Fruit fly (Drosophila melanogaster): Measurements from ENCODE around the gene CG5516.

Gene CG5516

dm6 chr3R:15991593-15991992 lies 27.9 kb downstream of the CG5516 start:
- no peak for TF ChIP-seq noc (tag; optimal IDR thresholded peaks at IDR 0.05)

dm6 chr3R:15993139-15993804 lies 29.6 kb downstream of the CG5516 start:
- TF ChIP-seq noc (tag; optimal IDR thresholded peaks at IDR 0.05), result peak; percentile 8

dm6 chr3R:15993815-15994572 lies 30.3 kb downstream of the CG5516 start:
- TF ChIP-seq noc (tag; optimal IDR thresholded peaks at IDR 0.05), result no peak

dm6 chr3R:15994573-15994869 lies 30.8 kb downstream of the CG5516 start:
- no peak for TF ChIP-seq noc (tag; optimal IDR thresholded peaks at IDR 0.05)

- no peak for TF ChIP-seq noc (tag; optimal IDR thresholded peaks at IDR 0.05)
Observed at dm6 chr3R:15998972-15999721, 35.5 kb downstream of the CG5516 start.

dm6 chr3R:16004015-16004414 lies 40.3 kb downstream of the CG5516 start:
- TF ChIP-seq noc (tag; optimal IDR thresholded peaks at IDR 0.05), result no peak

dm6 chr3R:16004691-16005474 lies 41.2 kb downstream of the CG5516 start:
- TF ChIP-seq noc (tag; optimal IDR thresholded peaks at IDR 0.05), result peak; percentile 86

dm6 chr3R:16005943-16006342 lies 42.3 kb downstream of the CG5516 start:
- TF ChIP-seq noc (tag; optimal IDR thresholded peaks at IDR 0.05), result no peak

- peak; percentile 2 for TF ChIP-seq noc (tag; optimal IDR thresholded peaks at IDR 0.05)
Observed at dm6 chr3R:16006806-16007556, 43.3 kb downstream of the CG5516 start.

- TF ChIP-seq noc (tag; optimal IDR thresholded peaks at IDR 0.05), result no peak
Observed at dm6 chr3R:16008300-16008699, 44.6 kb downstream of the CG5516 start.

dm6 chr3R:16009030-16009429 lies 45.3 kb downstream of the CG5516 start, which contains the start of gene GATAe:
Gene GATAe (plus strand): TSS chr3R:16009105.
- TF ChIP-seq noc (tag; optimal IDR thresholded peaks at IDR 0.05), result no peak

- no peak for TF ChIP-seq noc (tag; optimal IDR thresholded peaks at IDR 0.05)
Observed at dm6 chr3R:16010009-16010505, 46.4 kb downstream of the CG5516 start.

dm6 chr3R:16011698-16012332 lies 48.1 kb downstream of the CG5516 start:
- peak; percentile 54 for TF ChIP-seq noc (tag; optimal IDR thresholded peaks at IDR 0.05)

- TF ChIP-seq noc (tag; optimal IDR thresholded peaks at IDR 0.05), result no peak
Observed at dm6 chr3R:16013580-16013979, 49.9 kb downstream of the CG5516 start.
